Fruit fly (Drosophila melanogaster) whole organism, embryonic: ENCODE measurements around the gene mEFTs.

Experiments used
- CG10267 ChIP-seq: fragments of 200-800 bp; sonication (Bioruptor generic); optimal IDR thresholded peaks from 2 replicates; lab custom pipeline; 2018; ENCODE audit warnings: missing biosample characterization, mild to moderate bottlenecking, missing genetic modification characterization, moderate library complexity
- CG10462 ChIP-seq: fragments of 200-800 bp; sonication (Bioruptor generic); optimal IDR thresholded peaks from 2 replicates; lab custom pipeline; 2016; ENCODE audit warnings: missing biosample characterization, missing genetic modification characterization
- CG11247 ChIP-seq: fragments of 200-800 bp; sonication (Bioruptor generic); IDR thresholded peaks from 2 replicates; pipeline ENCODE4 v1.3.6; 2022; ENCODE audit warnings: missing biosample characterization, missing genetic modification characterization
- CG11696 ChIP-seq: fragments of 200-800 bp; sonication (Bioruptor generic); IDR thresholded peaks from 2 replicates; pipeline ENCODE4 v1.3.6; 2022; ENCODE audit warnings: missing biosample characterization, missing genetic modification characterization
- CG12744 ChIP-seq: fragments of 200-800 bp; sonication (Bioruptor generic); optimal IDR thresholded peaks from 2 replicates; lab custom pipeline; 2016; ENCODE audit warnings: missing biosample characterization, missing genetic modification characterization
- CG30403 ChIP-seq: fragments of 200-800 bp; sonication (Bioruptor generic); optimal IDR thresholded peaks from 3 replicates; lab custom pipeline; 2016; ENCODE audit warnings: missing biosample characterization, missing genetic modification characterization
- CG31224 ChIP-seq: fragments of 200-800 bp; sonication (Bioruptor generic); IDR thresholded peaks from 2 replicates; pipeline ENCODE4 v1.3.6; 2022; ENCODE audit warnings: missing biosample characterization, missing genetic modification characterization
- CG4328 ChIP-seq: fragments of 200-800 bp; sonication (Bioruptor generic); optimal IDR thresholded peaks from 3 replicates; lab custom pipeline; 2017; ENCODE audit warnings: missing biosample characterization, missing genetic modification reagents, missing genetic modification characterization
- CG4820 ChIP-seq: fragments of 200-800 bp; sonication (Bioruptor generic); optimal IDR thresholded peaks from 3 replicates; lab custom pipeline; 2016; ENCODE audit warnings: missing biosample characterization, missing genetic modification characterization
- CG5245 ChIP-seq: fragments of 200-800 bp; sonication (Bioruptor generic); optimal IDR thresholded peaks from 3 replicates; lab custom pipeline; 2016; ENCODE audit warnings: missing biosample characterization, missing genetic modification characterization
- CG8765 ChIP-seq: fragments of 200-800 bp; sonication (Bioruptor generic); IDR thresholded peaks from 2 replicates; pipeline ENCODE4 v1.3.6; 2022; ENCODE audit warnings: missing biosample characterization, missing genetic modification characterization
- CG9876 ChIP-seq: fragments of 200-800 bp; sonication (Bioruptor generic); optimal IDR thresholded peaks from 2 replicates; lab custom pipeline; 2016; ENCODE audit warnings: missing biosample characterization, missing genetic modification characterization
- CoRest ChIP-seq: fragments of 200-800 bp; sonication (Bioruptor generic); optimal IDR thresholded peaks from 3 replicates; lab custom pipeline; 2018; ENCODE audit warnings: missing biosample characterization, mild to moderate bottlenecking, missing genetic modification characterization, moderate library complexity
- Dip3 ChIP-seq: fragments of 200-800 bp; sonication (Bioruptor generic); optimal IDR thresholded peaks from 3 replicates; lab custom pipeline; 2016; ENCODE audit warnings: missing biosample characterization, missing genetic modification characterization
- Ets65A ChIP-seq: fragments of 200-800 bp; sonication (Bioruptor generic); peaks from one replicate; lab custom pipeline; 2016; ENCODE audit warnings: missing biosample characterization, missing genetic modification characterization
- HHEX ChIP-seq: fragments of 200-800 bp; sonication (Bioruptor generic); optimal IDR thresholded peaks from 3 replicates; lab custom pipeline; 2017; ENCODE audit warnings: missing biosample characterization, mild to moderate bottlenecking, missing genetic modification characterization, missing genetic modification reagents
- Hmr ChIP-seq: fragments of 200-800 bp; sonication (Bioruptor generic); optimal IDR thresholded peaks from 3 replicates; lab custom pipeline; 2017; ENCODE audit warnings: mild to moderate bottlenecking, missing biosample characterization, missing genetic modification reagents, missing genetic modification characterization
- Jarid2 ChIP-seq: fragments of 200-800 bp; sonication (Bioruptor generic); optimal IDR thresholded peaks from 3 replicates; lab custom pipeline; 2017; ENCODE audit warnings: mild to moderate bottlenecking, missing biosample characterization, missing genetic modification reagents, missing genetic modification characterization
- Kr ChIP-seq: fragments of 200-800 bp; sonication (Bioruptor generic); optimal IDR thresholded peaks from 2 replicates; lab custom pipeline; 2017; ENCODE audit warnings: missing biosample characterization, mild to moderate bottlenecking, missing genetic modification characterization
- Mrtf ChIP-seq: fragments of 200-800 bp; sonication (Bioruptor generic); IDR thresholded peaks from 3 replicates; pipeline ENCODE4 v1.3.6; 2022; ENCODE audit warnings: missing biosample characterization, missing genetic modification characterization
- Nf-YC ChIP-seq: fragments of 200-800 bp; optimal IDR thresholded peaks from 3 replicates; lab custom pipeline; 2019; ENCODE audit warnings: missing biosample characterization, mild to moderate bottlenecking, missing genetic modification characterization, moderate library complexity
- Optix ChIP-seq: fragments of 200-800 bp; sonication (Bioruptor generic); IDR thresholded peaks from 3 replicates; pipeline ENCODE4 v1.3.6; 2022; ENCODE audit warnings: missing biosample characterization, missing genetic modification characterization
- Sox100B ChIP-seq: fragments of 200-800 bp; sonication (Bioruptor generic); optimal IDR thresholded peaks from 3 replicates; lab custom pipeline; 2018; ENCODE audit warnings: missing biosample characterization, mild to moderate bottlenecking, missing genetic modification characterization
- al ChIP-seq: fragments of 200-800 bp; sonication (Bioruptor generic); IDR thresholded peaks from 2 replicates; pipeline ENCODE4 v1.3.6; 2022; ENCODE audit warnings: missing biosample characterization, missing genetic modification characterization
- corto ChIP-seq: fragments of 200-800 bp; sonication (Bioruptor generic); optimal IDR thresholded peaks from 2 replicates; lab custom pipeline; 2016; ENCODE audit warnings: missing biosample characterization, mild to moderate bottlenecking, missing genetic modification characterization, moderate library complexity
- crp ChIP-seq, 2 experiments: fragments of 200-800 bp; sonication (Bioruptor generic); optimal IDR thresholded peaks; 2 replicates in 1 of 2; 3 replicates in 1 of 2; lab custom pipeline; 2017; ENCODE audit warnings: missing biosample characterization in 2 of 2, missing genetic modification characterization in 2 of 2, mild to moderate bottlenecking in 1 of 2, moderate library complexity in 1 of 2
- gcm ChIP-seq: fragments of 200-800 bp; sonication (Bioruptor generic); optimal IDR thresholded peaks from 2 replicates; lab custom pipeline; 2019; ENCODE audit warnings: missing biosample characterization, mild to moderate bottlenecking, missing genetic modification characterization, moderate library complexity
- grn ChIP-seq: fragments of 200-800 bp; sonication (Bioruptor generic); optimal IDR thresholded peaks from 3 replicates; lab custom pipeline; 2017; ENCODE audit warnings: missing biosample characterization, missing genetic modification characterization
- gro ChIP-seq: fragments of 200-800 bp; sonication (Bioruptor generic); optimal IDR thresholded peaks from 2 replicates; lab custom pipeline; 2016; ENCODE audit warnings: missing biosample characterization, missing genetic modification characterization
- insv ChIP-seq, 2 experiments: fragments of 200-800 bp; sonication (Bioruptor generic); optimal IDR thresholded peaks; 3 replicates each; lab custom pipeline; 2016 to 2018; ENCODE audit warnings: missing biosample characterization in 2 of 2, missing genetic modification characterization in 2 of 2
- kah ChIP-seq: fragments of 200-800 bp; sonication (Bioruptor generic); optimal IDR thresholded peaks from 2 replicates; lab custom pipeline; 2018; ENCODE audit warnings: missing biosample characterization, mild to moderate bottlenecking, missing genetic modification characterization
- lola ChIP-seq, 3 experiments: fragments of >200 bp in 2 of 3; fragments of 200-800 bp in 1 of 3; sonication (Bioruptor generic) in 1 of 3; optimal IDR thresholded peaks; 2 replicates each; lab custom pipeline; 2017 to 2019; ENCODE audit warnings: missing biosample characterization in 3 of 3, missing genetic modification characterization in 3 of 3, mild to moderate bottlenecking in 1 of 3, moderate library complexity in 1 of 3
- luna ChIP-seq: fragments of 200-800 bp; sonication (Bioruptor generic); optimal IDR thresholded peaks from 2 replicates; lab custom pipeline; 2016; ENCODE audit warnings: missing biosample characterization, missing genetic modification characterization
- maf-S ChIP-seq: fragments of 200-800 bp; sonication (Bioruptor generic); optimal IDR thresholded peaks from 2 replicates; lab custom pipeline; 2016; ENCODE audit warnings: missing biosample characterization, missing genetic modification characterization
- mirr ChIP-seq: fragments of 200-800 bp; sonication (Bioruptor generic); optimal IDR thresholded peaks from 3 replicates; lab custom pipeline; 2018; ENCODE audit warnings: missing biosample characterization, mild to moderate bottlenecking, missing genetic modification characterization
- nmo ChIP-seq: fragments of 200-800 bp; sonication (Bioruptor generic); optimal IDR thresholded peaks from 2 replicates; lab custom pipeline; 2018; ENCODE audit warnings: missing biosample characterization, mild to moderate bottlenecking, missing genetic modification characterization, moderate library complexity
- pb ChIP-seq: fragments of 200-800 bp; sonication (Bioruptor generic); optimal IDR thresholded peaks from 3 replicates; lab custom pipeline; 2016; ENCODE audit warnings: missing biosample characterization, missing genetic modification characterization
- pros ChIP-seq: fragments of 200-800 bp; sonication (Bioruptor generic); optimal IDR thresholded peaks from 3 replicates; lab custom pipeline; 2019; ENCODE audit warnings: missing biosample characterization, mild to moderate bottlenecking, missing genetic modification characterization, moderate library complexity
- psq ChIP-seq: fragments of 200-800 bp; sonication (Bioruptor generic); optimal IDR thresholded peaks from 2 replicates; lab custom pipeline; 2017; ENCODE audit warnings: missing biosample characterization, missing genetic modification characterization
- run ChIP-seq: fragments of 200-800 bp; sonication (Bioruptor generic); optimal IDR thresholded peaks from 3 replicates; lab custom pipeline; 2018; ENCODE audit warnings: missing biosample characterization, mild to moderate bottlenecking, missing genetic modification characterization
- sc ChIP-seq, 3 experiments: fragments of >200 bp in 2 of 3; fragments of 200-800 bp in 1 of 3; sonication (Bioruptor generic) in 1 of 3; optimal IDR thresholded peaks; 2 replicates in 2 of 3; 3 replicates in 1 of 3; lab custom pipeline; 2017; ENCODE audit warnings: mild to moderate bottlenecking in 1 of 3, missing biosample characterization in 1 of 3, missing genetic modification characterization in 1 of 3, missing genetic modification reagents in 1 of 3
- schlank ChIP-seq: fragments of 200-800 bp; sonication (Bioruptor generic); optimal IDR thresholded peaks from 2 replicates; lab custom pipeline; 2018; ENCODE audit warnings: missing biosample characterization, mild to moderate bottlenecking, missing genetic modification characterization
- toy ChIP-seq: fragments of 200-800 bp; sonication (Bioruptor generic); IDR thresholded peaks from 2 replicates; pipeline ENCODE4 v1.3.6; 2022; ENCODE audit warnings: missing biosample characterization, missing genetic modification characterization
- tup ChIP-seq: fragments of 200-800 bp; sonication (Bioruptor generic); optimal IDR thresholded peaks from 2 replicates; lab custom pipeline; 2016; ENCODE audit warnings: missing biosample characterization, mild to moderate bottlenecking, missing genetic modification characterization, moderate library complexity
- unc-4 ChIP-seq: fragments of 200-800 bp; sonication (Bioruptor generic); IDR thresholded peaks from 2 replicates; pipeline ENCODE4 v1.3.6; 2022; ENCODE audit warnings: missing biosample characterization, missing genetic modification characterization; ENCODE audit not compliant: partially characterized antibody
- unpg ChIP-seq: fragments of 200-800 bp; sonication (Bioruptor generic); optimal IDR thresholded peaks from 3 replicates; lab custom pipeline; 2018; ENCODE audit warnings: missing biosample characterization, mild to moderate bottlenecking, missing genetic modification characterization, moderate library complexity
- vnd ChIP-seq: fragments of 200-800 bp; sonication (Bioruptor generic); IDR thresholded peaks from 3 replicates; pipeline ENCODE4 v1.3.6; 2022; ENCODE audit warnings: missing biosample characterization, missing genetic modification characterization; ENCODE audit not compliant: partially characterized antibody
- wor ChIP-seq: fragments of 200-800 bp; sonication (Bioruptor generic); IDR thresholded peaks from 2 replicates; pipeline ENCODE4 v1.3.6; 2022; ENCODE audit warnings: missing biosample characterization, missing genetic modification characterization
- zfh1 ChIP-seq: fragments of 200-800 bp; sonication (Bioruptor generic); IDR thresholded peaks from 3 replicates; pipeline ENCODE4 v1.3.6; 2022; ENCODE audit warnings: missing biosample characterization, missing genetic modification characterization

The mEFTs gene

dm6 chr2L:17480943-17481580 is 19.8 kb downstream of the mEFTs start, which contains the start of the genes fws and Lamtor3 (continued):
- TF ChIP-seq al (GFP tag; lab: Robert Waterston, UW), result peak; percentile 99
- peak in 1 of 2 experiments; percentile 87 for TF ChIP-seq crp (GFP tag; optimal IDR thresholded peaks at IDR 0.05; lab: Kevin White, UChicago)
- peak; percentile 95 for TF ChIP-seq psq (GFP tag; lab: Kevin White, UChicago)
- TF ChIP-seq sc (optimal IDR thresholded peaks at IDR 0.05; lab: Kevin White, UChicago), result no peak
- TF ChIP-seq sc (GFP tag; optimal IDR thresholded peaks at IDR 0.05; lab: Kevin White, UChicago), result peak; percentile 98
- TF ChIP-seq CG31224, result peak; percentile 97
- TF ChIP-seq kah, result peak; percentile 88
- TF ChIP-seq schlank (tag; lab: Kevin White, UChicago), result peak; percentile 94
- TF ChIP-seq gcm (GFP tag; lab: Kevin White, UChicago), result peak; percentile 97
- peak; percentile 11 for TF ChIP-seq luna (GFP tag; lab: Kevin White, UChicago)
- peak; percentile 92 for TF ChIP-seq CG5245 (GFP tag; lab: Kevin White, UChicago)
- peak; percentile 56 for TF ChIP-seq mirr (GFP tag; lab: Kevin White, UChicago)
- no peak for TF ChIP-seq grn (GFP tag; lab: Kevin White, UChicago)
- TF ChIP-seq Sox100B, result peak; percentile 95
- TF ChIP-seq CG11696 (GFP tag; lab: Robert Waterston, UW), result peak; percentile 94
- TF ChIP-seq insv (GFP tag; optimal IDR thresholded peaks at IDR 0.05; lab: Kevin White, UChicago), result no peak
- TF ChIP-seq CoRest, result peak; percentile 98
- TF ChIP-seq CG8765 (GFP tag; lab: Robert Waterston, UW), result peak; percentile 99
- TF ChIP-seq Ets65A (GFP tag; lab: Kevin White, UChicago), result peak; percentile 98
- TF ChIP-seq CG10462 (GFP tag; lab: Kevin White, UChicago), result peak; percentile 95
- peak; percentile 98 for TF ChIP-seq HHEX
- TF ChIP-seq pros (GFP tag; lab: Kevin White, UChicago), result no peak
- TF ChIP-seq Hmr, result peak; percentile 99
- TF ChIP-seq unpg (GFP tag; lab: Kevin White, UChicago), result peak; percentile 99
- peak; percentile 74 for TF ChIP-seq CG12744 (GFP tag; lab: Kevin White, UChicago)
- TF ChIP-seq run (tag; lab: Kevin White, UChicago), result peak; percentile 92
- peak; percentile 99 for TF ChIP-seq Optix (GFP tag; lab: Robert Waterston, UW)
- TF ChIP-seq gro (GFP tag; lab: Kevin White, UChicago), result peak; percentile 73
- TF ChIP-seq CG9876, result peak; percentile 60
- TF ChIP-seq Mrtf (GFP tag; lab: Robert Waterston, UW), result peak; percentile 99
- TF ChIP-seq Kr (GFP tag; lab: Kevin White, UChicago), result peak; percentile 29
- no peak for TF ChIP-seq vnd (GFP tag; lab: Robert Waterston, UW)
- peak; percentile 91 for TF ChIP-seq CG10267 (tag; lab: Kevin White, UChicago)
- TF ChIP-seq toy, result peak; percentile 98
- peak; percentile 33 for TF ChIP-seq CG4328
- TF ChIP-seq nmo (GFP tag; lab: Kevin White, UChicago), result peak; percentile 99
- TF ChIP-seq Jarid2 (GFP tag; lab: Kevin White, UChicago), result peak; percentile 88
- TF ChIP-seq CG11247 (GFP tag; lab: Robert Waterston, UW), result peak; percentile 99
- TF ChIP-seq maf-S (GFP tag; lab: Kevin White, UChicago), result peak; percentile 86
- peak; percentile 99 for TF ChIP-seq wor (GFP tag; lab: Robert Waterston, UW)
- peak; percentile 95 for TF ChIP-seq CG4820 (GFP tag; lab: Kevin White, UChicago)
- TF ChIP-seq zfh1 (GFP tag; lab: Robert Waterston, UW), result peak; percentile 99
- TF ChIP-seq lola (GFP tag; optimal IDR thresholded peaks at IDR 0.05; lab: Kevin White, UChicago), result peak in 1 of 3 experiments; percentile 95
- TF ChIP-seq tup, result peak; percentile 86
- peak; percentile 91 for TF ChIP-seq corto
- TF ChIP-seq Dip3 (GFP tag; lab: Kevin White, UChicago), result peak; percentile 92
- peak; percentile 96 for TF ChIP-seq CG30403 (GFP tag; lab: Kevin White, UChicago)
- TF ChIP-seq unc-4 (GFP tag; lab: Robert Waterston, UW), result peak; percentile 52; the same call in 1 of the 2 replicates
- TF ChIP-seq Nf-YC, result peak; percentile 68
- peak; percentile 52 for TF ChIP-seq pb (GFP tag; lab: Kevin White, UChicago)
